Fruit fly (Drosophila melanogaster): ENCODE data around the gene CG32719.

dm6 chrX:7462089-7462488, 85.7 kb downstream of the CG32719 start:
- TF ChIP-seq Mnt (GFP tag; optimal IDR thresholded peaks at IDR 0.05) (no peak), CG7101 (tag; optimal IDR thresholded peaks at IDR 0.05) (no peak), cic (GFP tag; optimal IDR thresholded peaks at IDR 0.05) (no peak), Clk (GFP tag; optimal IDR thresholded peaks at IDR 0.05) (no peak), CG33017 (tag; optimal IDR thresholded peaks at IDR 0.05) (no peak)

All from whole organism, adult.